Worm (Caenorhabditis elegans) whole organism, L3 larva: Measurements from ENCODE around the gene sdz-16.

Source experiments
- R02D3.7 ChIP-seq: fragments of 150-350 bp; optimal IDR thresholded peaks from 2 replicates; lab custom pipeline; 2014; ENCODE audit warnings: missing biosample characterization, missing genetic modification characterization
- ZK546.5 ChIP-seq: sonication (generic microtip); optimal IDR thresholded peaks from 2 replicates; lab custom pipeline; 2017; ENCODE audit warnings: missing biosample characterization, missing genetic modification characterization
- ceh-28 ChIP-seq: fragments of 150-350 bp; optimal IDR thresholded peaks from 2 replicates; lab custom pipeline; 2014; ENCODE audit warnings: missing biosample characterization, missing genetic modification reagents, missing genetic modification characterization
- ceh-82 ChIP-seq: fragments of 150-350 bp; optimal IDR thresholded peaks from 2 replicates; lab custom pipeline; 2014; ENCODE audit warnings: missing biosample characterization, missing genetic modification characterization
- daf-12 ChIP-seq: fragments of 150-350 bp; optimal IDR thresholded peaks from 2 replicates; lab custom pipeline; 2014; ENCODE audit warnings: missing biosample characterization, missing genetic modification reagents, missing genetic modification characterization
- egl-27 ChIP-seq: sonication (generic microtip); optimal IDR thresholded peaks from 4 replicates; lab custom pipeline; 2017; ENCODE audit warnings: missing biosample characterization, missing genetic modification reagents, missing genetic modification characterization
- egl-5 ChIP-seq: fragments of 150-350 bp; optimal IDR thresholded peaks from 2 replicates; lab custom pipeline; 2017; ENCODE audit warnings: missing biosample characterization, missing genetic modification reagents, missing genetic modification characterization, inconsistent platforms
- elt-1 ChIP-seq: fragments of 150-350 bp; optimal IDR thresholded peaks from 2 replicates; lab custom pipeline; 2014; ENCODE audit warnings: missing biosample characterization, missing genetic modification characterization
- elt-3 ChIP-seq, 3 experiments: fragments of 150-350 bp in 1 of 3; sonication (generic microtip) in 2 of 3; optimal IDR thresholded peaks; 2 replicates in 2 of 3; 4 replicates in 1 of 3; lab custom pipeline; 2014 to 2017; ENCODE audit warnings: missing biosample characterization in 3 of 3, missing genetic modification characterization in 3 of 3
- eor-1 ChIP-seq, 2 experiments: fragments of 150-350 bp; optimal IDR thresholded peaks; 2 replicates each; lab custom pipeline; 2014 to 2018; ENCODE audit warnings: missing biosample characterization in 2 of 2, missing genetic modification characterization in 2 of 2
- fos-1 ChIP-seq: fragments of 150-350 bp; optimal IDR thresholded peaks from 2 replicates; lab custom pipeline; 2014; ENCODE audit warnings: missing biosample characterization, missing genetic modification characterization
- hmg-11 ChIP-seq: sonication (generic microtip); optimal IDR thresholded peaks from 2 replicates; lab custom pipeline; 2016; ENCODE audit warnings: missing genetic modification characterization, missing compliant biosample characterization
- jun-1 ChIP-seq: fragments of 150-350 bp; optimal IDR thresholded peaks from 2 replicates; lab custom pipeline; 2014; ENCODE audit warnings: missing biosample characterization, missing genetic modification reagents, missing genetic modification characterization
- lin-39 ChIP-seq: fragments of 150-350 bp; optimal IDR thresholded peaks from 2 replicates; lab custom pipeline; 2018; ENCODE audit warnings: missing biosample characterization, missing genetic modification reagents, missing genetic modification characterization
- mdl-1 ChIP-seq: fragments of 150-350 bp; optimal IDR thresholded peaks from 2 replicates; lab custom pipeline; 2014; ENCODE audit warnings: missing biosample characterization, missing genetic modification characterization
- mml-1 ChIP-seq: fragments of 150-350 bp; sonication (generic microtip); optimal IDR thresholded peaks from 3 replicates; lab custom pipeline; 2014; ENCODE audit warnings: missing biosample characterization, missing genetic modification characterization
- nfya-1 ChIP-seq: sonication (generic microtip); optimal IDR thresholded peaks from 2 replicates; lab custom pipeline; 2017; ENCODE audit warnings: missing genetic modification characterization, mild to moderate bottlenecking, missing compliant biosample characterization, antibody characterized with exemption, moderate library complexity; ENCODE audit not compliant: insufficient read depth
- nhr-12 ChIP-seq: fragments of 150-350 bp; optimal IDR thresholded peaks from 2 replicates; lab custom pipeline; 2014; ENCODE audit warnings: missing biosample characterization, missing genetic modification characterization
- nhr-23 ChIP-seq: fragments of 150-350 bp; optimal IDR thresholded peaks from 2 replicates; lab custom pipeline; 2014; ENCODE audit warnings: missing biosample characterization, missing genetic modification reagents, missing genetic modification characterization
- nhr-25 ChIP-seq: sonication (generic microtip); optimal IDR thresholded peaks from 2 replicates; lab custom pipeline; 2017; ENCODE audit warnings: missing biosample characterization, missing genetic modification characterization
- nhr-28 ChIP-seq: fragments of 150-350 bp; optimal IDR thresholded peaks from 2 replicates; lab custom pipeline; 2014; ENCODE audit warnings: missing biosample characterization, missing genetic modification characterization
- nhr-67 ChIP-seq: fragments of 150-350 bp; optimal IDR thresholded peaks from 2 replicates; lab custom pipeline; 2014; ENCODE audit warnings: missing biosample characterization, missing genetic modification characterization
- pha-4 ChIP-seq: fragments of 150-350 bp; optimal IDR thresholded peaks from 2 replicates; lab custom pipeline; 2014; ENCODE audit warnings: missing biosample characterization, missing genetic modification reagents, missing genetic modification characterization
- pqm-1 ChIP-seq: fragments of 150-350 bp; optimal IDR thresholded peaks from 2 replicates; lab custom pipeline; 2017; ENCODE audit warnings: missing biosample characterization, missing genetic modification characterization, inconsistent platforms
- sea-2 ChIP-seq: fragments of 150-350 bp; sonication (generic microtip); optimal IDR thresholded peaks from 4 replicates; lab custom pipeline; 2014; ENCODE audit warnings: missing biosample characterization, missing genetic modification reagents, missing genetic modification characterization
- skn-1 ChIP-seq: fragments of 150-350 bp; optimal IDR thresholded peaks from 2 replicates; lab custom pipeline; 2014; ENCODE audit warnings: missing biosample characterization, missing genetic modification characterization
- snpc-4 ChIP-seq: fragments of 150-350 bp; optimal IDR thresholded peaks from 2 replicates; lab custom pipeline; 2014; ENCODE audit warnings: missing biosample characterization, missing genetic modification characterization
- tbx-2 ChIP-seq: sonication (generic microtip); optimal IDR thresholded peaks from 2 replicates; lab custom pipeline; 2016; ENCODE audit warnings: mild to moderate bottlenecking, missing genetic modification characterization, missing compliant biosample characterization
- unc-39 ChIP-seq: sonication (generic microtip); optimal IDR thresholded peaks from 4 replicates; lab custom pipeline; 2017; ENCODE audit warnings: missing biosample characterization, missing genetic modification characterization
- unc-62 ChIP-seq: fragments of 150-350 bp; sonication (generic microtip); optimal IDR thresholded peaks from 4 replicates; lab custom pipeline; 2014; ENCODE audit warnings: missing biosample characterization, missing genetic modification reagents, missing genetic modification characterization
- zag-1 ChIP-seq: fragments of 150-350 bp; optimal IDR thresholded peaks from 2 replicates; lab custom pipeline; 2014; ENCODE audit warnings: missing biosample characterization, missing genetic modification characterization
- ztf-11 ChIP-seq: fragments of 150-350 bp; optimal IDR thresholded peaks from 2 replicates; lab custom pipeline; 2014; ENCODE audit warnings: missing biosample characterization, missing genetic modification characterization
- ztf-4 ChIP-seq: fragments of 150-350 bp; optimal IDR thresholded peaks from 2 replicates; lab custom pipeline; 2014; ENCODE audit warnings: missing biosample characterization, missing genetic modification characterization

The sdz-16 gene

ce11 chrV:17317786-17318185 is 10.0 kb downstream of the sdz-16 start, which contains the start of gene srz-58:
TSS of gene srz-58 (plus strand) at chrV:17318147.
- TF ChIP-seq ceh-28 (tag; lab: Kevin White, UChicago) (no peak), ZK546.5 (no peak), lin-39 (no peak), nfya-1 (tag; lab: Kevin White, UChicago) (no peak), tbx-2 (tag; lab: Kevin White, UChicago) (no peak), zag-1 (tag; lab: Kevin White, UChicago) (no peak), nhr-12 (no peak), hmg-11 (no peak), ztf-11 (no peak), egl-5 (no peak), skn-1 (tag; lab: Kevin White, UChicago) (no peak), nhr-25 (tag; lab: Kevin White, UChicago) (no peak)

ce11 chrV:17317297-17317696 is 10.5 kb downstream of the sdz-16 start:
- no peak for TF ChIP-seq unc-62 (GFP tag; lab: Kevin White, UChicago)
- no peak for TF ChIP-seq snpc-4 (tag; lab: Kevin White, UChicago)
- no peak for TF ChIP-seq unc-39
- no peak for TF ChIP-seq egl-27 (tag; lab: Kevin White, UChicago)
- TF ChIP-seq zag-1 (tag; lab: Kevin White, UChicago): no peak
- TF ChIP-seq nhr-67 (tag; lab: Kevin White, UChicago): no peak
- no peak for TF ChIP-seq lin-39
- TF ChIP-seq eor-1 (tag; optimal IDR thresholded peaks at IDR 0.05; lab: Kevin White, UChicago): no peak
- TF ChIP-seq daf-12 (tag; lab: Kevin White, UChicago): no peak
- TF ChIP-seq elt-1 (tag; lab: Kevin White, UChicago): no peak
- no peak for TF ChIP-seq hmg-11
- TF ChIP-seq nhr-25 (tag; lab: Kevin White, UChicago): no peak
- TF ChIP-seq nhr-12: no peak

- TF ChIP-seq nhr-28 (tag; lab: Kevin White, UChicago) (no peak), ceh-28 (tag; lab: Kevin White, UChicago) (no peak), ztf-11 (no peak), ceh-82 (tag; lab: Kevin White, UChicago) (no peak), fos-1 (tag; lab: Kevin White, UChicago) (no peak), mml-1 (tag; lab: Kevin White, UChicago) (no peak), ZK546.5 (no peak)
Observed at ce11 chrV:17315063-17315462, 12.7 kb downstream of the sdz-16 start, which contains the start of gene F31E9.6. TSS of gene F31E9.6 (minus strand) at chrV:17315153.

DNA sequence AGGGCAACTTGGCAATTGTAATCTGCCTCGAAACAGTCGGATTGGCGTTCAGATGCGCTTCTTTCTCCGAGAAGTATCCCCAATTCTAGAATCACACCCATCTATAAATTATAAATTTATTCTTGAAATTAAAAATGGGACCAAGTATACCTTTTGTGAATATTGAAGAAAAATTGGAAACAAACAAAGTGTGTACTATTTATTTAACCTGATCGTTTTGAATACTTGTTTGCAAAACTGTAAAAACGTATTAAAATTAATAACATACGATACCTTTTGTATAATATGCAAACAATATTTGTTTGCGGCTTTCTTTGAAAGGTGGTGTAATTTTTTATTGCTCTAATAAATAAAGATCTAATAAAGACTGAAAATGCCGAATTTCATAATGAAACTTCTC is 15.4 kb downstream of the sdz-16 start, which contains the start of gene Y61B8B.3:
Gene Y61B8B.3, minus strand, starts transcription at position 101 of the 400 bp plus-strand sequence.
- TF ChIP-seq egl-27 (tag; lab: Kevin White, UChicago): no peak
- no peak for TF ChIP-seq elt-3 (tag; optimal IDR thresholded peaks at IDR 0.05; lab: Kevin White, UChicago)
- no peak for TF ChIP-seq hmg-11
- no peak for TF ChIP-seq mdl-1 (tag; lab: Kevin White, UChicago)

ce11 chrV:17307926-17308325 is 19.8 kb downstream of the sdz-16 start:
- TF ChIP-seq egl-5: no peak
- TF ChIP-seq R02D3.7 (tag; lab: Kevin White, UChicago): no peak
- no peak for TF ChIP-seq pha-4 (tag; lab: Kevin White, UChicago)
- no peak for TF ChIP-seq eor-1 (tag; optimal IDR thresholded peaks at IDR 0.05; lab: Kevin White, UChicago)
- no peak for TF ChIP-seq pqm-1 (tag; lab: Kevin White, UChicago)
- no peak for TF ChIP-seq mml-1 (tag; lab: Kevin White, UChicago)
- no peak for TF ChIP-seq fos-1 (tag; lab: Kevin White, UChicago)
- TF ChIP-seq snpc-4 (tag; lab: Kevin White, UChicago): no peak
- TF ChIP-seq sea-2 (GFP tag; lab: Kevin White, UChicago): no peak
- no peak for TF ChIP-seq nhr-23 (tag; lab: Kevin White, UChicago)
- no peak for TF ChIP-seq nhr-12
- TF ChIP-seq nhr-25 (tag; lab: Kevin White, UChicago): no peak
- TF ChIP-seq ztf-4: no peak
- TF ChIP-seq hmg-11: no peak

DNA sequence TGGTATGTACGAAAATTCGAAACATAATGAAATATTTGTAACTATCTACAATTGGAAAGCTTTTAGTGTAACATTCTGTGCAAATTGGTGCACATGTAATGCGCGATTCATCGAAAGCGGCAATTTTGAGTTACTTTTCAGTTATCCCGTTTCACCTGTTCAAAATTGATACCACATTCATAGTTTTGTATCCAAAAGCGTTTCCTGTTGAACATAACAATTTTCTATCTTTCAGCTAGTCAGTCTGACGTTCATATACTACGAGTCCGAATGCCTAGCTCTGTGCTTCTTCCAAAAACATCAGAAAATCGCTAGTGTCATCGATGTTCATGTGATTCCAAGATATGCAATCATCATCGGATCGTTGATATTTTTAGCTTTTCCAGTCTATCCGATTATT is 24.4 kb downstream of the sdz-16 start:
- TF ChIP-seq jun-1 (tag; lab: Kevin White, UChicago): no peak
